Worm (Caenorhabditis elegans) whole organism, L3 larva: ENCODE measurements around the gene C09G4.4.

Source experiments
- nhr-25 ChIP-seq: sonication (generic microtip); optimal IDR thresholded peaks from 2 replicates; lab custom pipeline; 2017; ENCODE audit warnings: missing biosample characterization, missing genetic modification characterization
- pqm-1 ChIP-seq: fragments of 150-350 bp; optimal IDR thresholded peaks from 2 replicates; lab custom pipeline; 2017; ENCODE audit warnings: missing biosample characterization, missing genetic modification characterization, inconsistent platforms

ce11 chrIV:8476880-8477279, 35.9 kb upstream of the C09G4.4 start, which contains the start of gene spp-10:
- TF ChIP-seq pqm-1 (tag; lab: Kevin White, UChicago) (no peak), nhr-25 (tag; lab: Kevin White, UChicago) (no peak)
